Worm (Caenorhabditis elegans): ENCODE results near the gene srx-115.

DNA sequence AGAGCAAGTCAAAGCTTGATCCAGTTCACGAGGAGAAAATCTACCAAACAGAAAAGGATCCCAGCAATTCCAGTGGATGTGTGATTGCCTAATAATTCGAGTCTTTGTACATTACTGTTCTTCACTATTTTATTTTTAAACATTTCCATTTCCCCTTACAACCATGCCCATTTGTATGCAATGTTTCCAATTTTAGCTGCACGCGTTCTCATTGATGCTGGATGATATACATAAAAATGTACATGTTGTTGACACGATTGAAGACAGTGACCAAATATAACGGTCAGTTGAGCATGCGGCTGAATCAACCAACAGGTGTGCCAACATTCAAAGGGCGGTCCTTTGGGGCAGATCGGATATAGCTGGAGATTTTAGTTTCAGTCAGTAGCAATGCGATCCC, 4.6 kb downstream of the srx-115 start, which contains the start of gene B0507.1:
- TF ChIP-seq dmd-4 (tag; optimal IDR thresholded peaks at IDR 0.05; ENCODE audit: borderline replicate concordance) (no peak), madf-2 (tag; optimal IDR thresholded peaks at IDR 0.05) (no peak), pha-4 (tag; optimal IDR thresholded peaks at IDR 0.05) (no peak), elt-2 (tag; optimal IDR thresholded peaks at IDR 0.05) (no peak), lim-6 (tag; optimal IDR thresholded peaks at IDR 0.05) (no peak), unc-86 (tag; optimal IDR thresholded peaks at IDR 0.05) (no peak), ama-1 (optimal IDR thresholded peaks at IDR 0.05) (no peak)
